Worm (Caenorhabditis elegans) whole organism, young adult: ENCODE data around the gene lipl-6.

Source experiments
- C06A6.2 ChIP-seq: fragments of 200-800 bp; sonication (Bioruptor generic); conservative IDR thresholded peaks from 2 replicates; pipeline ENCODE4 v1.3.6; 2022; ENCODE audit warnings: missing genetic modification characterization, missing compliant biosample characterization
- K12H6.12 ChIP-seq: fragments of 200-800 bp; sonication (Bioruptor generic); optimal IDR thresholded peaks from 2 replicates; lab custom pipeline; 2018; ENCODE audit warnings: mild to moderate bottlenecking, missing genetic modification characterization, missing compliant biosample characterization
- ama-1 ChIP-seq, 3 experiments: fragments of 150-350 bp in 1 of 3; sonication (generic microtip) in 2 of 3; optimal IDR thresholded peaks; 2 replicates each; lab custom pipeline; 2014 to 2018; ENCODE audit warnings: missing biosample characterization in 2 of 3, missing genetic modification characterization in 2 of 3, missing genetic modification reagents in 2 of 3
- ccch-3 ChIP-seq: fragments of 200-800 bp; sonication (Bioruptor generic); optimal IDR thresholded peaks from 2 replicates; lab custom pipeline; 2018; ENCODE audit warnings: mild to moderate bottlenecking, missing genetic modification characterization, missing compliant biosample characterization
- gei-17 ChIP-seq: fragments of 200-800 bp; sonication (Bioruptor generic); optimal IDR thresholded peaks from 2 replicates; lab custom pipeline; 2018; ENCODE audit warnings: mild to moderate bottlenecking, missing genetic modification characterization, missing compliant biosample characterization
- hmg-1.2 ChIP-seq: fragments of 200-800 bp; sonication (Bioruptor generic); IDR thresholded peaks from 2 replicates; pipeline ENCODE4 v1.3.6; 2022; ENCODE audit warnings: missing genetic modification reagents, missing genetic modification characterization, missing compliant biosample characterization
- lin-40 ChIP-seq: sonication (generic microtip); optimal IDR thresholded peaks from 2 replicates; lab custom pipeline; 2016; ENCODE audit warnings: missing genetic modification characterization, mild to moderate bottlenecking, missing compliant biosample characterization, missing genotype, missing genetic modification reagents
- lsl-1 ChIP-seq: fragments of 200-800 bp; sonication (Bioruptor generic); optimal IDR thresholded peaks from 2 replicates; lab custom pipeline; 2018; ENCODE audit warnings: mild to moderate bottlenecking, missing genetic modification characterization, moderate library complexity, missing compliant biosample characterization
- pha-4 ChIP-seq: fragments of 150-350 bp; sonication (generic microtip); optimal IDR thresholded peaks from 2 replicates; lab custom pipeline; 2014; ENCODE audit warnings: missing biosample characterization, missing genetic modification reagents, missing genetic modification characterization
- tbp1 ChIP-seq: fragments of 200-800 bp; sonication (Bioruptor generic); optimal IDR thresholded peaks from 2 replicates; lab custom pipeline; 2018; ENCODE audit warnings: mild to moderate bottlenecking, missing genetic modification characterization, missing compliant biosample characterization
- unc-130 ChIP-seq: sonication (generic microtip); optimal IDR thresholded peaks from 2 replicates; lab custom pipeline; 2016; ENCODE audit warnings: missing genetic modification reagents, missing genetic modification characterization, missing compliant biosample characterization
- unc-62 ChIP-seq: fragments of 150-350 bp; optimal IDR thresholded peaks from 2 replicates; lab custom pipeline; 2014; ENCODE audit warnings: missing biosample characterization, missing genetic modification reagents, missing genetic modification characterization

ce11 chrV:6881735-6882134 lies 52.4 kb downstream of the lipl-6 start:
- no peak for TF ChIP-seq ccch-3 (GFP tag; lab: Kevin White, UChicago)
- TF ChIP-seq gei-17 (GFP tag; lab: Kevin White, UChicago), result no peak
- no peak for TF ChIP-seq lsl-1 (GFP tag; lab: Kevin White, UChicago)
- no peak for TF ChIP-seq K12H6.12 (tag; lab: Kevin White, UChicago)
- TF ChIP-seq lin-40 (tag; lab: Kevin White, UChicago), result no peak
- TF ChIP-seq C06A6.2 (GFP tag; lab: Robert Waterston, UW), result no peak
- TF ChIP-seq hmg-1.2 (GFP tag; lab: Robert Waterston, UW), result no peak
- no peak for TF ChIP-seq tbp1 (GFP tag; lab: Kevin White, UChicago)
- TF ChIP-seq ama-1 (optimal IDR thresholded peaks at IDR 0.05; lab: Kevin White, UChicago), result no peak
- no peak for TF ChIP-seq ama-1 (GFP tag; optimal IDR thresholded peaks at IDR 0.05; lab: Kevin White, UChicago)
- no peak for TF ChIP-seq unc-62
- no peak for TF ChIP-seq pha-4 (tag; lab: Kevin White, UChicago)
- no peak for TF ChIP-seq unc-130 (GFP tag; lab: Kevin White, UChicago)
